Worm (Caenorhabditis elegans) whole organism, L4 larva: ENCODE data around the gene bus-8B.

Experiments
- D1046.2 ChIP-seq: fragments of 200-800 bp; sonication (Bioruptor generic); IDR thresholded peaks from 2 replicates; pipeline ENCODE4 v1.3.6; 2022; ENCODE audit warnings: missing genetic modification characterization, missing compliant biosample characterization
- T20F7.1 ChIP-seq: fragments of 200-800 bp; sonication (Bioruptor generic); optimal IDR thresholded peaks from 2 replicates; lab custom pipeline; 2018; ENCODE audit warnings: mild to moderate bottlenecking, missing genetic modification characterization, missing compliant biosample characterization
- T26A8.4 ChIP-seq: fragments of 200-800 bp; sonication (Bioruptor generic); IDR thresholded peaks from 2 replicates; pipeline ENCODE4 v1.3.6; 2022; ENCODE audit warnings: missing genetic modification characterization, missing compliant biosample characterization
- Y48G9A.11 ChIP-seq: fragments of 200-800 bp; sonication (Bioruptor generic); IDR thresholded peaks from 2 replicates; pipeline ENCODE4 v1.3.6; 2022; ENCODE audit warnings: missing genetic modification reagents, missing genetic modification characterization, missing compliant biosample characterization
- Y75B8A.6 ChIP-seq: fragments of 200-800 bp; sonication (Bioruptor generic); IDR thresholded peaks from 2 replicates; pipeline ENCODE4 v1.3.6; 2022; ENCODE audit warnings: missing genetic modification reagents, missing genetic modification characterization, missing compliant biosample characterization
- aha-1 ChIP-seq: fragments of 150-350 bp; peaks from one replicate; lab custom pipeline; 2014; ENCODE audit warnings: missing biosample characterization, missing genetic modification characterization
- ama-1 ChIP-seq: fragments of 150-350 bp; optimal IDR thresholded peaks from 2 replicates; lab custom pipeline; 2014; ENCODE audit warnings: inconsistent platforms, mixed read lengths
- ceh-28 ChIP-seq: fragments of 150-350 bp; optimal IDR thresholded peaks from 2 replicates; lab custom pipeline; 2014; ENCODE audit warnings: missing biosample characterization, missing genetic modification reagents, missing genetic modification characterization
- cey-2 ChIP-seq: sonication (generic microtip); optimal IDR thresholded peaks from 3 replicates; lab custom pipeline; 2017; ENCODE audit warnings: missing genetic modification characterization, mild to moderate bottlenecking, missing compliant biosample characterization, antibody characterized with exemption, borderline replicate concordance; ENCODE audit not compliant: insufficient read depth
- ctbp-1 ChIP-seq: fragments of 200-800 bp; sonication (Bioruptor generic); IDR thresholded peaks from 2 replicates; pipeline ENCODE4 v1.3.6; 2022; ENCODE audit warnings: missing genetic modification reagents, missing genetic modification characterization, missing compliant biosample characterization
- daf-16 ChIP-seq, 3 experiments: sonication (generic microtip); optimal IDR thresholded peaks; 2 replicates each; lab custom pipeline; 2016 to 2017; ENCODE audit warnings: missing genetic modification characterization in 3 of 3, missing genetic modification reagents in 3 of 3, mild to moderate bottlenecking in 2 of 3, missing compliant biosample characterization in 2 of 3, missing biosample characterization in 1 of 3, moderate library complexity in 1 of 3
- dmd-6 ChIP-seq: fragments of 200-800 bp; sonication (Bioruptor generic); IDR thresholded peaks from 2 replicates; pipeline ENCODE4 v1.3.6; 2022; ENCODE audit warnings: missing genetic modification reagents, missing genetic modification characterization, missing compliant biosample characterization
- dpl-1 ChIP-seq: fragments of 150-350 bp; optimal IDR thresholded peaks from 2 replicates; lab custom pipeline; 2014; ENCODE audit warnings: missing biosample characterization, missing genetic modification reagents, missing genetic modification characterization
- dve-1 ChIP-seq: sonication (generic microtip); optimal IDR thresholded peaks from 2 replicates; lab custom pipeline; 2017; ENCODE audit warnings: antibody characterized with exemption, mild to moderate bottlenecking, missing genetic modification characterization, missing compliant biosample characterization; ENCODE audit not compliant: insufficient read depth
- fos-1 ChIP-seq: fragments of 150-350 bp; optimal IDR thresholded peaks from 2 replicates; lab custom pipeline; 2014; ENCODE audit warnings: missing biosample characterization, missing genetic modification characterization
- gei-8 ChIP-seq: fragments of 200-800 bp; sonication (Bioruptor generic); optimal IDR thresholded peaks from 2 replicates; lab custom pipeline; 2018; ENCODE audit warnings: mild to moderate bottlenecking, missing genetic modification characterization, missing compliant biosample characterization
- hif-1 ChIP-seq, 2 experiments: sonication (generic microtip); optimal IDR thresholded peaks; 2 replicates each; lab custom pipeline; 2016 to 2017; ENCODE audit warnings: missing compliant biosample characterization in 2 of 2, missing genetic modification characterization in 2 of 2, missing genetic modification reagents in 2 of 2, missing genotype in 2 of 2, mild to moderate bottlenecking in 1 of 2
- hlh-11 ChIP-seq: fragments of 200-800 bp; sonication (Bioruptor generic); optimal IDR thresholded peaks from 2 replicates; lab custom pipeline; 2018; ENCODE audit warnings: mild to moderate bottlenecking, missing genetic modification characterization, missing compliant biosample characterization
- hmg-1.1 ChIP-seq: fragments of 200-800 bp; sonication (Bioruptor generic); IDR thresholded peaks from 2 replicates; pipeline ENCODE4 v1.3.6; 2022; ENCODE audit warnings: missing genetic modification reagents, missing genetic modification characterization, missing compliant biosample characterization
- jun-1 ChIP-seq: fragments of 150-350 bp; optimal IDR thresholded peaks from 2 replicates; lab custom pipeline; 2014; ENCODE audit warnings: missing biosample characterization, missing genetic modification reagents, missing genetic modification characterization
- lin-1 ChIP-seq: fragments of 200-800 bp; sonication (Bioruptor generic); IDR thresholded peaks from 2 replicates; pipeline ENCODE4 v1.3.6; 2022; ENCODE audit warnings: missing genetic modification reagents, missing genetic modification characterization, missing compliant biosample characterization
- lin-13 ChIP-seq: fragments of 150-350 bp; optimal IDR thresholded peaks from 2 replicates; lab custom pipeline; 2014; ENCODE audit warnings: missing biosample characterization, missing genetic modification reagents, missing genetic modification characterization
- lin-15B ChIP-seq: fragments of 150-350 bp; sonication (generic microtip); optimal IDR thresholded peaks from 3 replicates; lab custom pipeline; 2014; ENCODE audit warnings: missing biosample characterization, missing genetic modification characterization
- lin-29 ChIP-seq: fragments of 200-800 bp; sonication (Bioruptor generic); IDR thresholded peaks from 2 replicates; pipeline ENCODE4 v1.3.6; 2022; ENCODE audit warnings: missing genetic modification reagents, missing genetic modification characterization, missing compliant biosample characterization
- lir-3 ChIP-seq: sonication (generic microtip); optimal IDR thresholded peaks from 2 replicates; lab custom pipeline; 2016; ENCODE audit warnings: mild to moderate bottlenecking, missing genetic modification characterization, missing compliant biosample characterization
- lsy-2 ChIP-seq, 2 experiments: fragments of 150-350 bp in 1 of 2; sonication (generic microtip) in 1 of 2; optimal IDR thresholded peaks; 2 replicates each; lab custom pipeline; 2014 to 2017; ENCODE audit warnings: missing biosample characterization in 2 of 2, missing genetic modification characterization in 2 of 2
- madf-9 ChIP-seq: fragments of 200-800 bp; sonication (Bioruptor generic); conservative IDR thresholded peaks from 2 replicates; pipeline ENCODE4 v1.3.6; 2022; ENCODE audit warnings: missing genetic modification reagents, missing genetic modification characterization, missing compliant biosample characterization
- mdl-1 ChIP-seq, 2 experiments: fragments of 150-350 bp in 1 of 2; sonication (generic microtip) in 1 of 2; optimal IDR thresholded peaks; 2 replicates each; lab custom pipeline; 2014 to 2017; ENCODE audit warnings: missing biosample characterization in 2 of 2, missing genetic modification characterization in 2 of 2
- mep-1 ChIP-seq: fragments of 150-350 bp; sonication (generic microtip); optimal IDR thresholded peaks from 3 replicates; lab custom pipeline; 2014; ENCODE audit warnings: missing biosample characterization, missing genetic modification characterization
- mxl-3 ChIP-seq: fragments of 200-800 bp; sonication (Bioruptor generic); optimal IDR thresholded peaks from 2 replicates; lab custom pipeline; 2018; ENCODE audit warnings: mild to moderate bottlenecking, missing genetic modification characterization, missing compliant biosample characterization
- nhr-10 ChIP-seq: fragments of 150-350 bp; optimal IDR thresholded peaks from 2 replicates; lab custom pipeline; 2014; ENCODE audit warnings: missing biosample characterization, missing genetic modification characterization
- nhr-11 ChIP-seq: fragments of 150-350 bp; optimal IDR thresholded peaks from 2 replicates; lab custom pipeline; 2014; ENCODE audit warnings: missing biosample characterization, missing genetic modification characterization
- nhr-111 ChIP-seq: fragments of 200-800 bp; sonication (Bioruptor generic); optimal IDR thresholded peaks from 2 replicates; lab custom pipeline; 2018; ENCODE audit warnings: mild to moderate bottlenecking, missing genetic modification characterization, missing compliant biosample characterization
- nhr-28 ChIP-seq: fragments of 150-350 bp; optimal IDR thresholded peaks from 2 replicates; lab custom pipeline; 2014; ENCODE audit warnings: missing biosample characterization, missing genetic modification characterization
- nhr-41 ChIP-seq: fragments of 200-800 bp; sonication (Bioruptor generic); IDR thresholded peaks from 2 replicates; pipeline ENCODE4 v1.3.6; 2022; ENCODE audit warnings: missing genetic modification reagents, missing genetic modification characterization, missing compliant biosample characterization
- nhr-6 ChIP-seq: fragments of 150-350 bp; optimal IDR thresholded peaks from 2 replicates; lab custom pipeline; 2014; ENCODE audit warnings: missing biosample characterization, missing genetic modification characterization
- nhr-76 ChIP-seq: fragments of 150-350 bp; optimal IDR thresholded peaks from 2 replicates; lab custom pipeline; 2014; ENCODE audit warnings: missing biosample characterization, missing genetic modification characterization
- nhr-77 ChIP-seq: fragments of 150-350 bp; optimal IDR thresholded peaks from 2 replicates; lab custom pipeline; 2014; ENCODE audit warnings: missing biosample characterization, missing genetic modification characterization
- pha-4 ChIP-seq, 2 experiments: fragments of 150-350 bp in 1 of 2; fragments of 200-800 bp in 1 of 2; sonication (Bioruptor generic) in 1 of 2; IDR thresholded peaks in 1 of 2; optimal IDR thresholded peaks in 1 of 2; 2 replicates each; pipeline versions ENCODE4 v1.3.6 to Lab custom; 2014 to 2022; ENCODE audit warnings: missing genetic modification characterization in 2 of 2, missing genetic modification reagents in 2 of 2, missing biosample characterization in 1 of 2, missing compliant biosample characterization in 1 of 2
- pqm-1 ChIP-seq: sonication (generic microtip); optimal IDR thresholded peaks from 2 replicates; lab custom pipeline; 2017; ENCODE audit warnings: missing biosample characterization, missing genetic modification characterization
- skn-1 ChIP-seq: fragments of 150-350 bp; optimal IDR thresholded peaks from 2 replicates; lab custom pipeline; 2014; ENCODE audit warnings: missing biosample characterization, missing genetic modification characterization
- unc-130 ChIP-seq: sonication (generic microtip); optimal IDR thresholded peaks from 2 replicates; lab custom pipeline; 2016; ENCODE audit warnings: missing genetic modification reagents, missing genetic modification characterization, missing compliant biosample characterization
- unc-39 ChIP-seq: sonication (generic microtip); optimal IDR thresholded peaks from 2 replicates; lab custom pipeline; 2017; ENCODE audit warnings: missing biosample characterization, missing genetic modification characterization
- unc-62 ChIP-seq, 3 experiments: fragments of 150-350 bp in 1 of 3; sonication (generic microtip); optimal IDR thresholded peaks in 2 of 3; peaks in 1 of 3; 1 replicate in 1 of 3; 2 replicates in 2 of 3; lab custom pipeline; 2014 to 2017; ENCODE audit warnings: missing biosample characterization in 3 of 3, missing genetic modification characterization in 3 of 3, missing genetic modification reagents in 3 of 3, missing genotype in 1 of 3
- zfp-2 ChIP-seq: sonication (generic microtip); optimal IDR thresholded peaks from 2 replicates; lab custom pipeline; 2016; ENCODE audit warnings: mild to moderate bottlenecking, missing genetic modification characterization, missing compliant biosample characterization
- zfp-3 ChIP-seq: fragments of 200-800 bp; sonication (Bioruptor generic); conservative IDR thresholded peaks from 2 replicates; pipeline ENCODE4 v1.3.6; 2022; ENCODE audit warnings: missing genetic modification reagents, missing genetic modification characterization, missing compliant biosample characterization

Gene bus-8B

DNA sequence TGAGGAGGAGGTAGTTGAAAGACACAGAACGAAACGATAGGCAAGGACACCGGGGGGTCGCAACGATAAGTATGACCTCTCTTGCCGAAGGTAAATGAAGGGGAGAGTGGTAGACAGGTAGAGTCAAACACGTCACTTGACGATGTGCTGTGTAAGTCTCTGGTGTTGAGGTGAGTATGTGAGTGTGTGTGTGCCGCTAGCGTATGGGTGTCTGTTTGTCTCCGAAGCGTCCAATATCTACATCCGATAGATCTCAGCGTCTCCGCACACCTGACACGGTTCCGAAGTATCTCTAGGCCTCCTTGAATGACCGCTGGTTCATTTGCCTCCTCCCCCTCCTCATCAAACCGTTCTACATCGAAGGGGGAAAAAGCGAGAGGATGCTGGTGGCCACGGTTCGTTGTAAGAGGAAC, 18.0 kb upstream of the bus-8B start (continued):
- peak; percentile 58 for TF ChIP-seq nhr-77 (tag; lab: Kevin White, UChicago)
- TF ChIP-seq unc-39 (tag; lab: Kevin White, UChicago): no peak
- TF ChIP-seq lsy-2 (tag; optimal IDR thresholded peaks at IDR 0.05; lab: Kevin White, UChicago): peak; percentile 34 to 44
- TF ChIP-seq jun-1 (tag; lab: Kevin White, UChicago): peak; percentile 22
- no peak for TF ChIP-seq ceh-28
- TF ChIP-seq zfp-2 (tag; lab: Kevin White, UChicago): no peak
- peak; percentile 91 for TF ChIP-seq aha-1 (tag; lab: Kevin White, UChicago)
- 0 out of 2 replicates have a peak, but pooled peaks have one; percentile 14 for TF ChIP-seq madf-9 (GFP tag; lab: Robert Waterston, UW)
- TF ChIP-seq T20F7.1 (GFP tag; lab: Kevin White, UChicago): no peak
- TF ChIP-seq lir-3 (tag; lab: Kevin White, UChicago): no peak
- no peak for TF ChIP-seq fos-1 (tag; lab: Kevin White, UChicago)
- TF ChIP-seq pqm-1 (tag; lab: Kevin White, UChicago): peak; percentile 71
- peak in 1 of 2 experiments; percentile 99 for TF ChIP-seq unc-62 (GFP tag; optimal IDR thresholded peaks at IDR 0.05 in 1 of 2; lab: Kevin White, UChicago)
- no peak for TF ChIP-seq unc-62 (tag; optimal IDR thresholded peaks at IDR 0.05; lab: Kevin White, UChicago)
- no peak for TF ChIP-seq pha-4 (GFP tag; IDR thresholded peaks at IDR 0.05; lab: Robert Waterston, UW)
- peak; percentile 45 for TF ChIP-seq pha-4 (tag; optimal IDR thresholded peaks at IDR 0.05; lab: Kevin White, UChicago)
- no peak for TF ChIP-seq skn-1 (tag; lab: Kevin White, UChicago)
- no peak for TF ChIP-seq nhr-10 (tag; lab: Kevin White, UChicago)
- no peak for TF ChIP-seq zfp-3 (GFP tag; lab: Robert Waterston, UW)
- no peak for TF ChIP-seq lin-15B (tag; lab: Kevin White, UChicago)
- peak; percentile 83 for TF ChIP-seq mep-1
- TF ChIP-seq nhr-41 (GFP tag; lab: Robert Waterston, UW): peak; percentile 95
- no peak for TF ChIP-seq nhr-111 (GFP tag; lab: Kevin White, UChicago)
- no peak for TF ChIP-seq dpl-1 (GFP tag; lab: Kevin White, UChicago)
- peak; percentile 66 for TF ChIP-seq nhr-6 (tag; lab: Kevin White, UChicago)
- TF ChIP-seq hmg-1.1 (GFP tag; lab: Robert Waterston, UW): peak; percentile 69
- no peak for TF ChIP-seq unc-130 (GFP tag; lab: Kevin White, UChicago)
- no peak for TF ChIP-seq hif-1 (tag; optimal IDR thresholded peaks at IDR 0.05; lab: Kevin White, UChicago)
- no peak for TF ChIP-seq Y48G9A.11 (GFP tag; lab: Robert Waterston, UW)
- no peak for TF ChIP-seq D1046.2 (GFP tag; lab: Robert Waterston, UW)
- peak; percentile 59 for TF ChIP-seq nhr-11 (tag; lab: Kevin White, UChicago)
- TF ChIP-seq lin-13: peak; percentile 0
- TF ChIP-seq Y75B8A.6 (GFP tag; lab: Robert Waterston, UW): no peak
- 0 out of 2 replicates have a peak, but pooled peaks have one; percentile 29 for TF ChIP-seq T26A8.4 (GFP tag; lab: Robert Waterston, UW)
- no peak for TF ChIP-seq nhr-76 (tag; lab: Kevin White, UChicago)
- 0 out of 2 replicates have a peak, but pooled peaks have one; percentile 60 for TF ChIP-seq lin-1 (GFP tag; lab: Robert Waterston, UW)
- TF ChIP-seq nhr-28 (tag; lab: Kevin White, UChicago): peak; percentile 91
- peak; percentile 16 to 67 for TF ChIP-seq mdl-1 (tag; optimal IDR thresholded peaks at IDR 0.05; lab: Kevin White, UChicago)
- no peak for TF ChIP-seq ama-1 (lab: Kevin White, UChicago)
- TF ChIP-seq, all 104 proteins: peak for 32

DNA sequence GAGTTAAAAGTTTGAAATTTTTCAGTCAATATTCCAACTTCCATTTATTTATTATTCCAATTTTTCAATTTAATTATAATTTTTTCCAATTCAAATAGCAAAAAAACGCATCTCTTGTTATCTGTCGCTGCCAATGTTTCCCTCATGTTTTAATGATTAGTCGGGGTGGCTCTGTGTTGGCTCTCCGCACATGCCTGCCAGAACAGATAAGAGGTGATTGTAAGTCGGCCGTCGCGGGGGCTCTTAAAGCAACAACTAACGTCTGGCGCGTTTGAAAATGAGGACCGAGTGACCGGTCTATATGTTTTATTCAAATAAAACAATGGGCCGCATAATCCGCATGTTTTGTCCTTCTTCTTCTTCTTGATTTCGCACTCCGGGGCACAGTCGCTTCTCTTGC, 16.8 kb upstream of the bus-8B start:
- TF ChIP-seq dmd-6 (peak; percentile 42; the same call in 1 of the 2 replicates), daf-16 (GFP tag; optimal IDR thresholded peaks at IDR 0.05; lab: Kevin White, UChicago) (no peak), daf-16 (tag; optimal IDR thresholded peaks at IDR 0.05; lab: Kevin White, UChicago) (peak; percentile 67), ceh-28 (no peak), nhr-41 (GFP tag; lab: Robert Waterston, UW) (no peak), mxl-3 (GFP tag; lab: Kevin White, UChicago) (peak; percentile 68), gei-8 (no peak), pqm-1 (tag; lab: Kevin White, UChicago) (peak; percentile 83), ctbp-1 (GFP tag; lab: Robert Waterston, UW) (no peak), hlh-11 (tag; lab: Kevin White, UChicago) (peak; percentile 57), nhr-10 (tag; lab: Kevin White, UChicago) (no peak), dve-1 (tag; lab: Kevin White, UChicago) (peak; percentile 40), nhr-28 (tag; lab: Kevin White, UChicago) (peak; percentile 26), cey-2 (no peak), lin-29 (GFP tag; lab: Robert Waterston, UW) (no peak)
